Worm (Caenorhabditis elegans): ENCODE results near the gene ZC196.4.

ce11 chrV:8776270-8776669, 43.4 kb downstream of the ZC196.4 start, which contains the start of gene B0507.1:
- no peak for TF ChIP-seq unc-62 (GFP tag; optimal IDR thresholded peaks at IDR 0.05)
- no peak for TF ChIP-seq elt-3 (tag; optimal IDR thresholded peaks at IDR 0.05)
- TF ChIP-seq lsy-2 (tag; optimal IDR thresholded peaks at IDR 0.05) = no peak
- TF ChIP-seq sptf-1 (tag; optimal IDR thresholded peaks at IDR 0.05) = no peak
- no peak for TF ChIP-seq nhr-237 (tag; optimal IDR thresholded peaks at IDR 0.05)
- no peak for TF ChIP-seq hlh-1 (tag; optimal IDR thresholded peaks at IDR 0.05)
- TF ChIP-seq mab-5 (tag; optimal IDR thresholded peaks at IDR 0.05) = no peak
- no peak for TF ChIP-seq sem-2 (GFP tag; optimal IDR thresholded peaks at IDR 0.05)
- TF ChIP-seq lin-13 (tag; optimal IDR thresholded peaks at IDR 0.05) = no peak
- TF ChIP-seq nhr-76 (tag; optimal IDR thresholded peaks at IDR 0.05) = no peak
- no peak for TF ChIP-seq pha-4 (tag; optimal IDR thresholded peaks at IDR 0.05)
- TF ChIP-seq lin-32 (GFP tag; optimal IDR thresholded peaks at IDR 0.05) = no peak
